Worm (Caenorhabditis elegans) whole organism, L4 larva: ENCODE measurements around the gene enri-1.

Experiments used
- ama-1 ChIP-seq: fragments of 150-350 bp; optimal IDR thresholded peaks from 2 replicates; lab custom pipeline; 2014; ENCODE audit warnings: inconsistent platforms, mixed read lengths
- ceh-62 ChIP-seq: sonication (generic microtip); optimal IDR thresholded peaks from 2 replicates; lab custom pipeline; 2017; ENCODE audit warnings: missing biosample characterization, missing genetic modification characterization
- fkh-10 ChIP-seq: fragments of 150-350 bp; optimal IDR thresholded peaks from 2 replicates; lab custom pipeline; 2014; ENCODE audit warnings: missing biosample characterization, missing genetic modification reagents, missing genetic modification characterization
- lir-3 ChIP-seq: sonication (generic microtip); optimal IDR thresholded peaks from 2 replicates; lab custom pipeline; 2016; ENCODE audit warnings: mild to moderate bottlenecking, missing genetic modification characterization, missing compliant biosample characterization
- lsy-2 ChIP-seq, 2 experiments: fragments of 150-350 bp in 1 of 2; sonication (generic microtip) in 1 of 2; optimal IDR thresholded peaks; 2 replicates each; lab custom pipeline; 2014 to 2017; ENCODE audit warnings: missing biosample characterization in 2 of 2, missing genetic modification characterization in 2 of 2
- nhr-28 ChIP-seq: fragments of 150-350 bp; optimal IDR thresholded peaks from 2 replicates; lab custom pipeline; 2014; ENCODE audit warnings: missing biosample characterization, missing genetic modification characterization
- nhr-77 ChIP-seq: fragments of 150-350 bp; optimal IDR thresholded peaks from 2 replicates; lab custom pipeline; 2014; ENCODE audit warnings: missing biosample characterization, missing genetic modification characterization
- pha-4 ChIP-seq, 2 experiments: fragments of 150-350 bp in 1 of 2; fragments of 200-800 bp in 1 of 2; sonication (Bioruptor generic) in 1 of 2; IDR thresholded peaks in 1 of 2; optimal IDR thresholded peaks in 1 of 2; 2 replicates each; pipeline versions ENCODE4 v1.3.6 to Lab custom; 2014 to 2022; ENCODE audit warnings: missing genetic modification characterization in 2 of 2, missing genetic modification reagents in 2 of 2, missing biosample characterization in 1 of 2, missing compliant biosample characterization in 1 of 2
- skn-1 ChIP-seq: fragments of 150-350 bp; optimal IDR thresholded peaks from 2 replicates; lab custom pipeline; 2014; ENCODE audit warnings: missing biosample characterization, missing genetic modification characterization
- unc-39 ChIP-seq: sonication (generic microtip); optimal IDR thresholded peaks from 2 replicates; lab custom pipeline; 2017; ENCODE audit warnings: missing biosample characterization, missing genetic modification characterization
- zag-1 ChIP-seq: fragments of 150-350 bp; optimal IDR thresholded peaks from 2 replicates; lab custom pipeline; 2014; ENCODE audit warnings: missing biosample characterization, missing genetic modification characterization
- ztf-11 ChIP-seq: fragments of 150-350 bp; optimal IDR thresholded peaks from 2 replicates; lab custom pipeline; 2014; ENCODE audit warnings: missing biosample characterization, missing genetic modification characterization

ce11 chrII:2366623-2367365, 25.4 kb upstream of the enri-1 start, which contains the start of the genes F43C11.12 and F16G10.5:
- TF ChIP-seq ceh-62 (tag; lab: Kevin White, UChicago) (no peak), ztf-11 (tag; lab: Kevin White, UChicago) (no peak), zag-1 (tag; lab: Kevin White, UChicago) (no peak), lir-3 (tag; lab: Kevin White, UChicago) (no peak), unc-39 (tag; lab: Kevin White, UChicago) (no peak), ama-1 (lab: Kevin White, UChicago) (no peak), skn-1 (tag; lab: Kevin White, UChicago) (no peak), lsy-2 (tag; optimal IDR thresholded peaks at IDR 0.05; lab: Kevin White, UChicago) (no peak), pha-4 (GFP tag; IDR thresholded peaks at IDR 0.05; lab: Robert Waterston, UW) (no peak), pha-4 (tag; optimal IDR thresholded peaks at IDR 0.05; lab: Kevin White, UChicago) (no peak), fkh-10 (GFP tag; lab: Kevin White, UChicago) (no peak), nhr-77 (no peak), nhr-28 (no peak)
